Worm (Caenorhabditis elegans) whole organism, midembryonic: Measurements from ENCODE around the gene dod-23.

Experiments used
- T22C8.4 ChIP-seq: fragments of 200-800 bp; sonication (Bioruptor generic); IDR thresholded peaks from 2 replicates; pipeline ENCODE4 v1.3.6; 2022; ENCODE audit warnings: missing genetic modification characterization, missing compliant biosample characterization
- flt-1 ChIP-seq: fragments of 200-800 bp; sonication (Bioruptor generic); IDR thresholded peaks from 2 replicates; pipeline ENCODE4 v1.3.6; 2022; ENCODE audit warnings: missing genetic modification characterization, missing compliant biosample characterization
- med-1 ChIP-seq: sonication (generic microtip); optimal IDR thresholded peaks from 2 replicates; lab custom pipeline; 2017; ENCODE audit warnings: missing genetic modification characterization, mild to moderate bottlenecking, missing compliant biosample characterization, antibody characterized with exemption, missing genetic modification reagents; ENCODE audit not compliant: insufficient read depth
- tab-1 ChIP-seq: fragments of 200-800 bp; sonication (Bioruptor generic); IDR thresholded peaks from 2 replicates; pipeline ENCODE4 v1.3.6; 2022; ENCODE audit warnings: missing genetic modification characterization, missing compliant biosample characterization
- ztf-29 ChIP-seq: fragments of 200-800 bp; sonication (Bioruptor generic); IDR thresholded peaks from 2 replicates; pipeline ENCODE4 v1.3.6; 2022; ENCODE audit warnings: missing genetic modification reagents, missing genetic modification characterization, missing compliant biosample characterization

DNA sequence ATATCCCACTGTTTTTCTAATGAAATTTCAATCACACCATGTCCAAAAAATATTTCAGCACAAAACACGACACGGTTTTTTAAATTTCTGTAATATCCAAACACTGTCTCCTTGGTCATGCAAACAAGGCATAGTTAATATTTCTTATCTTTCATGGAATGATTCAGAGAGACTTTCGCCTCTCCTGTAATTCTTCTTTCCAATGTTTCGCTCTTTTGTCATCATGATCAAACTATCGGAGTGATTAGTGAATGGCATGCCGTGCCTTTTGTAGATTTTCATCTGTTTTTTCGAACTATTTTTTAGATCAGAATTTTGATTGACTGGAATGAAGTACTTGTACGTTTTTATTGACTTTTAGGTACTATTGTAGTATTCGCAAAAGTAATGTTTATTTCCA lies 14.6 kb downstream of the dod-23 start:
- no peak for TF ChIP-seq tab-1 (GFP tag; lab: Robert Waterston, UW)
- no peak for TF ChIP-seq ztf-29 (GFP tag; lab: Robert Waterston, UW)
- TF ChIP-seq med-1 (GFP tag; lab: Kevin White, UChicago) = no peak
- TF ChIP-seq T22C8.4 (GFP tag; lab: Robert Waterston, UW) = no peak
- TF ChIP-seq flt-1 (GFP tag; lab: Robert Waterston, UW) = no peak
